Worm (Caenorhabditis elegans) whole organism, L3 larva: ENCODE data around the gene F53A9.8.

ENCODE experiments used
- R02D3.7 ChIP-seq: fragments of 150-350 bp; optimal IDR thresholded peaks from 2 replicates; lab custom pipeline; 2014; ENCODE audit warnings: missing biosample characterization, missing genetic modification characterization
- ZK546.5 ChIP-seq: sonication (generic microtip); optimal IDR thresholded peaks from 2 replicates; lab custom pipeline; 2017; ENCODE audit warnings: missing biosample characterization, missing genetic modification characterization
- ama-1 ChIP-seq: fragments of 150-350 bp; optimal IDR thresholded peaks from 2 replicates; lab custom pipeline; 2018
- daf-12 ChIP-seq: fragments of 150-350 bp; optimal IDR thresholded peaks from 2 replicates; lab custom pipeline; 2014; ENCODE audit warnings: missing biosample characterization, missing genetic modification reagents, missing genetic modification characterization
- egl-27 ChIP-seq: sonication (generic microtip); optimal IDR thresholded peaks from 4 replicates; lab custom pipeline; 2017; ENCODE audit warnings: missing biosample characterization, missing genetic modification reagents, missing genetic modification characterization
- egl-5 ChIP-seq: fragments of 150-350 bp; optimal IDR thresholded peaks from 2 replicates; lab custom pipeline; 2017; ENCODE audit warnings: missing biosample characterization, missing genetic modification reagents, missing genetic modification characterization, inconsistent platforms
- elt-1 ChIP-seq: fragments of 150-350 bp; optimal IDR thresholded peaks from 2 replicates; lab custom pipeline; 2014; ENCODE audit warnings: missing biosample characterization, missing genetic modification characterization
- elt-2 ChIP-seq: sonication (generic microtip); optimal IDR thresholded peaks from 2 replicates; lab custom pipeline; 2016; ENCODE audit warnings: missing genetic modification reagents, mild to moderate bottlenecking, missing genetic modification characterization, missing compliant biosample characterization
- elt-3 ChIP-seq, 3 experiments: fragments of 150-350 bp in 1 of 3; sonication (generic microtip) in 2 of 3; optimal IDR thresholded peaks; 2 replicates in 2 of 3; 4 replicates in 1 of 3; lab custom pipeline; 2014 to 2017; ENCODE audit warnings: missing biosample characterization in 3 of 3, missing genetic modification characterization in 3 of 3
- eor-1 ChIP-seq, 2 experiments: fragments of 150-350 bp; optimal IDR thresholded peaks; 2 replicates each; lab custom pipeline; 2014 to 2018; ENCODE audit warnings: missing biosample characterization in 2 of 2, missing genetic modification characterization in 2 of 2
- fkh-10 ChIP-seq: sonication (generic microtip); optimal IDR thresholded peaks from 2 replicates; lab custom pipeline; 2017; ENCODE audit warnings: missing biosample characterization, missing genetic modification reagents, missing genetic modification characterization
- fos-1 ChIP-seq: fragments of 150-350 bp; optimal IDR thresholded peaks from 2 replicates; lab custom pipeline; 2014; ENCODE audit warnings: missing biosample characterization, missing genetic modification characterization
- hmg-11 ChIP-seq: sonication (generic microtip); optimal IDR thresholded peaks from 2 replicates; lab custom pipeline; 2016; ENCODE audit warnings: missing genetic modification characterization, missing compliant biosample characterization
- lin-15B ChIP-seq: fragments of 150-350 bp; optimal IDR thresholded peaks from 2 replicates; lab custom pipeline; 2014; ENCODE audit warnings: missing biosample characterization, missing genetic modification characterization
- lsy-12 ChIP-seq: sonication (generic microtip); optimal IDR thresholded peaks from 2 replicates; lab custom pipeline; 2016; ENCODE audit warnings: mild to moderate bottlenecking, missing genetic modification characterization, missing compliant biosample characterization
- mdl-1 ChIP-seq: fragments of 150-350 bp; optimal IDR thresholded peaks from 2 replicates; lab custom pipeline; 2014; ENCODE audit warnings: missing biosample characterization, missing genetic modification characterization
- mml-1 ChIP-seq: fragments of 150-350 bp; sonication (generic microtip); optimal IDR thresholded peaks from 3 replicates; lab custom pipeline; 2014; ENCODE audit warnings: missing biosample characterization, missing genetic modification characterization
- nhr-237 ChIP-seq: fragments of 150-350 bp; optimal IDR thresholded peaks from 2 replicates; lab custom pipeline; 2014; ENCODE audit warnings: missing biosample characterization, missing genetic modification characterization
- nhr-28 ChIP-seq: fragments of 150-350 bp; optimal IDR thresholded peaks from 2 replicates; lab custom pipeline; 2014; ENCODE audit warnings: missing biosample characterization, missing genetic modification characterization
- nhr-76 ChIP-seq: fragments of 150-350 bp; sonication (generic microtip); optimal IDR thresholded peaks from 5 replicates; lab custom pipeline; 2014; ENCODE audit warnings: missing biosample characterization, missing genetic modification characterization
- nhr-77 ChIP-seq: fragments of 150-350 bp; optimal IDR thresholded peaks from 2 replicates; lab custom pipeline; 2014; ENCODE audit warnings: missing biosample characterization, missing genetic modification characterization
- pha-4 ChIP-seq: fragments of 150-350 bp; optimal IDR thresholded peaks from 2 replicates; lab custom pipeline; 2014; ENCODE audit warnings: missing biosample characterization, missing genetic modification reagents, missing genetic modification characterization
- pqm-1 ChIP-seq: fragments of 150-350 bp; optimal IDR thresholded peaks from 2 replicates; lab custom pipeline; 2017; ENCODE audit warnings: missing biosample characterization, missing genetic modification characterization, inconsistent platforms
- sea-2 ChIP-seq: fragments of 150-350 bp; sonication (generic microtip); optimal IDR thresholded peaks from 4 replicates; lab custom pipeline; 2014; ENCODE audit warnings: missing biosample characterization, missing genetic modification reagents, missing genetic modification characterization
- skn-1 ChIP-seq: fragments of 150-350 bp; optimal IDR thresholded peaks from 2 replicates; lab custom pipeline; 2014; ENCODE audit warnings: missing biosample characterization, missing genetic modification characterization
- tbx-2 ChIP-seq: sonication (generic microtip); optimal IDR thresholded peaks from 2 replicates; lab custom pipeline; 2016; ENCODE audit warnings: mild to moderate bottlenecking, missing genetic modification characterization, missing compliant biosample characterization
- unc-39 ChIP-seq: sonication (generic microtip); optimal IDR thresholded peaks from 4 replicates; lab custom pipeline; 2017; ENCODE audit warnings: missing biosample characterization, missing genetic modification characterization
- unc-62 ChIP-seq: fragments of 150-350 bp; sonication (generic microtip); optimal IDR thresholded peaks from 4 replicates; lab custom pipeline; 2014; ENCODE audit warnings: missing biosample characterization, missing genetic modification reagents, missing genetic modification characterization
- zag-1 ChIP-seq: fragments of 150-350 bp; optimal IDR thresholded peaks from 2 replicates; lab custom pipeline; 2014; ENCODE audit warnings: missing biosample characterization, missing genetic modification characterization

F53A9.8 gene

ce11 chrX:8745524-8745923 lies 26.8 kb upstream of the F53A9.8 start:
- TF ChIP-seq eor-1 (tag; optimal IDR thresholded peaks at IDR 0.05; lab: Kevin White, UChicago), result no peak
- no peak for TF ChIP-seq elt-1 (tag; lab: Kevin White, UChicago)
- no peak for TF ChIP-seq fos-1 (tag; lab: Kevin White, UChicago)
- no peak for TF ChIP-seq sea-2
- TF ChIP-seq nhr-77 (tag; lab: Kevin White, UChicago), result no peak
- no peak for TF ChIP-seq fkh-10 (GFP tag; lab: Kevin White, UChicago)
- TF ChIP-seq lsy-12 (tag; lab: Kevin White, UChicago), result no peak
- TF ChIP-seq egl-27 (tag; lab: Kevin White, UChicago), result no peak
- no peak for TF ChIP-seq unc-62 (GFP tag; lab: Kevin White, UChicago)
- TF ChIP-seq nhr-237 (tag; lab: Kevin White, UChicago), result no peak
- no peak for TF ChIP-seq nhr-28
- no peak for TF ChIP-seq egl-5 (tag; lab: Kevin White, UChicago)
- no peak for TF ChIP-seq hmg-11 (tag; lab: Kevin White, UChicago)
- TF ChIP-seq lin-15B, result no peak
- TF ChIP-seq ZK546.5 (tag; lab: Kevin White, UChicago), result no peak

- no peak for TF ChIP-seq lsy-12 (tag; lab: Kevin White, UChicago)
- TF ChIP-seq nhr-77 (tag; lab: Kevin White, UChicago), result no peak
- no peak for TF ChIP-seq nhr-237 (tag; lab: Kevin White, UChicago)
- TF ChIP-seq skn-1 (tag; lab: Kevin White, UChicago), result no peak
- TF ChIP-seq hmg-11 (tag; lab: Kevin White, UChicago), result no peak
- no peak for TF ChIP-seq ama-1 (lab: Kevin White, UChicago)
- no peak for TF ChIP-seq pha-4 (tag; lab: Kevin White, UChicago)
- TF ChIP-seq elt-2 (tag; lab: Kevin White, UChicago), result no peak
- no peak for TF ChIP-seq pqm-1 (tag; lab: Kevin White, UChicago)
Observed at ce11 chrX:8744192-8744985, 25.7 kb upstream of the F53A9.8 start.

DNA sequence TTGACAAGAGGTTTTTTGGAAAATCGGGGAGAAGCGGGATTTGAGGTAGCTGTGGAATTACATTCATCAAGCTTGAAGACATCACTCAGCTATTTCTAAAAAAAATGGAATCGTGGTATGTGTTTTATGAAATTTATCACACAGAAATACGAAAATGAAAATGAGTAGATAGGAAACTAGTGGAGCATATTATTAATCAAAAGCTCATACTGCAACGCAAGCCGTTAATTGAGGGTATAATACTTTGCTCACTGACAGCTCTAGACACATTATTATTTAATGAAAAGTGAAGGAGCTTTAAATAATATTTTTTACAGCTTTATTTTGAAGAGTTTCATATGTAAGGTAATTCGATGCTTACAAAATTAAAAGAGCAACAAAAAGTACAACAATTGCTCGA lies 24.2 kb upstream of the F53A9.8 start, which contains the start of gene M02D8.7:
M02D8.7 (minus strand) TSS at position 101 of the 400 bp plus-strand sequence.
- TF ChIP-seq mdl-1 (tag; lab: Kevin White, UChicago) (no peak), zag-1 (no peak), egl-5 (tag; lab: Kevin White, UChicago) (no peak), nhr-76 (tag; lab: Kevin White, UChicago) (no peak), lsy-12 (tag; lab: Kevin White, UChicago) (no peak), elt-3 (tag; optimal IDR thresholded peaks at IDR 0.05; lab: Kevin White, UChicago) (no peak), tbx-2 (no peak), elt-1 (tag; lab: Kevin White, UChicago) (no peak), pqm-1 (tag; lab: Kevin White, UChicago) (no peak), R02D3.7 (no peak)

DNA sequence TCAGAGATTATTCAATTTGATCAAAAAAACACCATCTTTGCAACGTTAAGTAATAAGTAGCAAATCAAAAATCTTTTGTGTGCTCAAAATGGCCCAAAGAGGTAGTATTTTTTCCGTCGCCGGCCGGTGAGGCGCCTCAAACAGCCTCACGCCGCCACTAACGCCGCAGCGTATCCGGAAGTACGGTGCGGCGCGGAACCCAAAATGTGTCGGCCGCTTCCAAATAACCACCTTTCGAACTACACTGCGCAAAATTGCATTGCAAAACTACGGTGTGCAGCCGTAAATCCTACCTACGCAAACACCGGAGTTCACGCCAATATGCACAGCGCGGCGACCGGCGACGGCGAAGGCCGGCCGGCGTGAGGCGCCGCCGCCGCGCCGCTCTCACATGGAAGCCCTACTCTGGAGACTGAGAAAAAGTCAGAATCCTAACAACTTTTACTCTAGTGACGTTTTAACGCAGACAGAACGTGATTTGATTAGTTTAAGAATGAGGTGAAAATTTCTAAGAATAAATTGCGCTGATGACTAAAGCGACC lies 23.0 kb upstream of the F53A9.8 start:
- TF ChIP-seq pqm-1 (tag; lab: Kevin White, UChicago) (no peak), lin-15B (no peak), lsy-12 (tag; lab: Kevin White, UChicago) (no peak), unc-39 (tag; lab: Kevin White, UChicago) (no peak)

DNA sequence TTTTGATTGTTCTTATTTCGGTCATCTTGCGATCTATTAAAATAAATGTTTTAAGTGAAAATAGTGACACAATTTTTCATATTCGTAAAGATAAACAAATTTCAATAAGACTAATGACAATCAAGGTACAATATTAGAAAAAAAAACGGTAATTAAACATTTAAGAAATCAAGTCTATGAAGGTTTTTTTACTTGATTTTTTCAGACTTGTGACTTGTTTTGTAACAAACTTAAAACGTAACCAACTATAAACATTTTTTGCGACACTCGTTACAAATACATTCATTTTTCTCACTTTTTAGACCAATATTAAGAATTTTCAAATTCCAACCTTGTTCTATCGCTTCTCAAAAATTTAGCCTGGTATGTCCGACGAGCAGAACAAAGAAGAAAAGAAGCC lies 20.7 kb upstream of the F53A9.8 start, which contains the start of gene M02D8.2:
M02D8.2 (plus strand) TSS at position 301 of the 400 bp plus-strand sequence.
- no peak for TF ChIP-seq daf-12 (tag; lab: Kevin White, UChicago)
- TF ChIP-seq fos-1 (tag; lab: Kevin White, UChicago), result no peak
- TF ChIP-seq elt-1 (tag; lab: Kevin White, UChicago), result no peak
- no peak for TF ChIP-seq eor-1 (tag; optimal IDR thresholded peaks at IDR 0.05; lab: Kevin White, UChicago)
- no peak for TF ChIP-seq lsy-12 (tag; lab: Kevin White, UChicago)
- no peak for TF ChIP-seq mml-1 (tag; lab: Kevin White, UChicago)
- no peak for TF ChIP-seq hmg-11 (tag; lab: Kevin White, UChicago)
- no peak for TF ChIP-seq fkh-10 (GFP tag; lab: Kevin White, UChicago)
- no peak for TF ChIP-seq elt-2 (tag; lab: Kevin White, UChicago)
- TF ChIP-seq unc-62 (GFP tag; lab: Kevin White, UChicago), result no peak
